Worm (Caenorhabditis elegans) whole organism, young adult: ENCODE data around the gene srz-59.

Experiments used
- F22D6.2 ChIP-seq: sonication (generic microtip); optimal IDR thresholded peaks from 2 replicates; lab custom pipeline; 2016; ENCODE audit warnings: mild to moderate bottlenecking, missing genetic modification characterization, missing compliant biosample characterization
- T07F8.4 ChIP-seq: sonication (generic microtip); optimal IDR thresholded peaks from 2 replicates; lab custom pipeline; 2016; ENCODE audit warnings: mild to moderate bottlenecking, missing genetic modification characterization, moderate library complexity, missing compliant biosample characterization
- efl-1 ChIP-seq: fragments of 150-350 bp; optimal IDR thresholded peaks from 2 replicates; lab custom pipeline; 2014; ENCODE audit warnings: missing biosample characterization, missing genetic modification reagents, missing genetic modification characterization
- ets-4 ChIP-seq: fragments of 200-800 bp; sonication (Bioruptor generic); optimal IDR thresholded peaks from 2 replicates; lab custom pipeline; 2018; ENCODE audit warnings: mild to moderate bottlenecking, missing genetic modification characterization, missing compliant biosample characterization

ce11 chrIV:14115045-14115444 lies 16.8 kb upstream of the srz-59 start:
- TF ChIP-seq efl-1 = no peak
- TF ChIP-seq F22D6.2 (tag; lab: Kevin White, UChicago) = no peak
- TF ChIP-seq T07F8.4 = no peak
- TF ChIP-seq ets-4 (GFP tag; lab: Kevin White, UChicago) = no peak
